Worm (Caenorhabditis elegans) whole organism, L4/young adult: ENCODE results near the gene eas-1.

Source experiments
- W03F9.2 ChIP-seq: fragments of 150-350 bp; optimal IDR thresholded peaks from 2 replicates; lab custom pipeline; 2014; ENCODE audit warnings: missing biosample characterization, missing genetic modification characterization
- him-1 ChIP-seq: sonication (generic microtip); optimal IDR thresholded peaks from 2 replicates; lab custom pipeline; 2016; ENCODE audit warnings: missing genotype, missing genetic modification reagents, missing genetic modification characterization, missing compliant biosample characterization

- TF ChIP-seq W03F9.2 (tag; lab: Kevin White, UChicago) (peak; percentile 54), him-1 (tag; lab: Kevin White, UChicago) (no peak)
These were observed 14.1 kb upstream of the eas-1 start, which contains the start of gene F10G7.10 for ce11 chrII:4726120-4726519.
